Worm (Caenorhabditis elegans) whole organism, L2 larva: Measurements from ENCODE around the gene eef-1B.1.

Experiments
- C34F6.9 ChIP-seq: fragments of 150-350 bp; optimal IDR thresholded peaks from 2 replicates; lab custom pipeline; 2014; ENCODE audit warnings: missing biosample characterization, missing genetic modification characterization
- F13H6.1 ChIP-seq: sonication (generic microtip); optimal IDR thresholded peaks from 2 replicates; lab custom pipeline; 2016; ENCODE audit warnings: missing genetic modification characterization, missing compliant biosample characterization
- R02D3.7 ChIP-seq: fragments of 150-350 bp; optimal IDR thresholded peaks from 2 replicates; lab custom pipeline; 2014; ENCODE audit warnings: missing biosample characterization, missing genetic modification characterization
- Y55F3AM.14 ChIP-seq: fragments of 200-800 bp; sonication (Bioruptor generic); optimal IDR thresholded peaks from 2 replicates; lab custom pipeline; 2018; ENCODE audit warnings: mild to moderate bottlenecking, missing genetic modification characterization, missing compliant biosample characterization
- alr-1 ChIP-seq: fragments of 150-350 bp; optimal IDR thresholded peaks from 2 replicates; lab custom pipeline; 2014; ENCODE audit warnings: missing biosample characterization, missing genetic modification characterization
- ama-1 ChIP-seq: fragments of 150-350 bp; optimal IDR thresholded peaks from 2 replicates; lab custom pipeline; 2018; ENCODE audit warnings: inconsistent platforms
- blmp-1 ChIP-seq: sonication (generic microtip); optimal IDR thresholded peaks from 2 replicates; lab custom pipeline; 2017; ENCODE audit warnings: missing genetic modification characterization, mild to moderate bottlenecking, missing compliant biosample characterization, antibody characterized with exemption, moderate library complexity; ENCODE audit not compliant: insufficient read depth
- ceh-16 ChIP-seq: fragments of 150-350 bp; optimal IDR thresholded peaks from 2 replicates; lab custom pipeline; 2014; ENCODE audit warnings: missing biosample characterization, missing genetic modification characterization
- dmd-4 ChIP-seq: sonication (generic microtip); optimal IDR thresholded peaks from 2 replicates; lab custom pipeline; 2017; ENCODE audit warnings: missing biosample characterization, missing genetic modification characterization
- elt-1 ChIP-seq: fragments of 150-350 bp; optimal IDR thresholded peaks from 2 replicates; lab custom pipeline; 2014; ENCODE audit warnings: missing biosample characterization, missing genetic modification characterization
- elt-3 ChIP-seq: sonication (generic microtip); optimal IDR thresholded peaks from 2 replicates; lab custom pipeline; 2017; ENCODE audit warnings: missing biosample characterization, missing genetic modification characterization
- fos-1 ChIP-seq: fragments of 150-350 bp; optimal IDR thresholded peaks from 2 replicates; lab custom pipeline; 2014; ENCODE audit warnings: missing biosample characterization, missing genetic modification characterization
- gmeb-1 ChIP-seq: fragments of 150-350 bp; optimal IDR thresholded peaks from 2 replicates; lab custom pipeline; 2014; ENCODE audit warnings: missing biosample characterization, missing genetic modification characterization
- lin-11 ChIP-seq: fragments of 150-350 bp; sonication (generic microtip); optimal IDR thresholded peaks from 2 replicates; lab custom pipeline; 2014; ENCODE audit warnings: missing biosample characterization, missing genetic modification characterization, inconsistent platforms, mixed read lengths
- lin-39 ChIP-seq: fragments of 150-350 bp; optimal IDR thresholded peaks from 2 replicates; lab custom pipeline; 2014; ENCODE audit warnings: missing biosample characterization, missing genetic modification reagents, missing genetic modification characterization
- lsy-2 ChIP-seq, 2 experiments: fragments of 150-350 bp in 1 of 2; sonication (generic microtip) in 1 of 2; optimal IDR thresholded peaks; 2 replicates each; lab custom pipeline; 2014 to 2017; ENCODE audit warnings: missing biosample characterization in 2 of 2, missing genetic modification characterization in 2 of 2
- mab-5 ChIP-seq: fragments of 150-350 bp; optimal IDR thresholded peaks from 2 replicates; lab custom pipeline; 2014; ENCODE audit warnings: missing biosample characterization, missing genetic modification characterization
- nhr-11 ChIP-seq: fragments of 150-350 bp; optimal IDR thresholded peaks from 2 replicates; lab custom pipeline; 2014; ENCODE audit warnings: missing biosample characterization, missing genetic modification characterization
- nhr-12 ChIP-seq: fragments of 150-350 bp; optimal IDR thresholded peaks from 2 replicates; lab custom pipeline; 2014; ENCODE audit warnings: missing biosample characterization, missing genetic modification characterization
- nhr-129 ChIP-seq: fragments of 150-350 bp; optimal IDR thresholded peaks from 2 replicates; lab custom pipeline; 2014; ENCODE audit warnings: missing biosample characterization, missing genetic modification characterization
- nhr-21 ChIP-seq: fragments of 150-350 bp; optimal IDR thresholded peaks from 2 replicates; lab custom pipeline; 2014; ENCODE audit warnings: missing biosample characterization, missing genetic modification characterization
- nhr-23 ChIP-seq: fragments of 150-350 bp; optimal IDR thresholded peaks from 2 replicates; lab custom pipeline; 2014; ENCODE audit warnings: missing biosample characterization, missing genetic modification reagents, missing genetic modification characterization
- nhr-25 ChIP-seq: fragments of 150-350 bp; sonication (generic microtip); optimal IDR thresholded peaks from 3 replicates; lab custom pipeline; 2014; ENCODE audit warnings: missing biosample characterization, missing genetic modification characterization
- nhr-6 ChIP-seq: fragments of 150-350 bp; optimal IDR thresholded peaks from 2 replicates; lab custom pipeline; 2014; ENCODE audit warnings: missing biosample characterization, missing genetic modification characterization
- nhr-77 ChIP-seq: fragments of 150-350 bp; optimal IDR thresholded peaks from 2 replicates; lab custom pipeline; 2014; ENCODE audit warnings: missing biosample characterization, missing genetic modification characterization
- peb-1 ChIP-seq: fragments of 150-350 bp; optimal IDR thresholded peaks from 2 replicates; lab custom pipeline; 2014; ENCODE audit warnings: missing biosample characterization, missing genetic modification characterization
- sem-4 ChIP-seq: fragments of 150-350 bp; optimal IDR thresholded peaks from 2 replicates; lab custom pipeline; 2014; ENCODE audit warnings: missing biosample characterization, missing genetic modification reagents, missing genetic modification characterization
- skn-1 ChIP-seq: sonication (generic microtip); optimal IDR thresholded peaks from 2 replicates; lab custom pipeline; 2017; ENCODE audit warnings: missing biosample characterization, missing genetic modification characterization
- sma-3 ChIP-seq: sonication (generic microtip); optimal IDR thresholded peaks from 2 replicates; lab custom pipeline; 2016; ENCODE audit warnings: missing genetic modification reagents, missing genetic modification characterization, missing compliant biosample characterization
- sma-9 ChIP-seq, 2 experiments: fragments of 150-350 bp in 1 of 2; sonication (generic microtip) in 1 of 2; optimal IDR thresholded peaks; 2 replicates each; lab custom pipeline; 2014 to 2016; ENCODE audit warnings: missing genetic modification characterization in 2 of 2, mild to moderate bottlenecking in 1 of 2, missing biosample characterization in 1 of 2, missing compliant biosample characterization in 1 of 2, missing genetic modification reagents in 1 of 2, moderate library complexity in 1 of 2
- snpc-4 ChIP-seq: fragments of 150-350 bp; optimal IDR thresholded peaks from 2 replicates; lab custom pipeline; 2014; ENCODE audit warnings: missing biosample characterization, missing genetic modification characterization
- unc-39 ChIP-seq: fragments of 150-350 bp; optimal IDR thresholded peaks from 2 replicates; lab custom pipeline; 2014; ENCODE audit warnings: missing biosample characterization, missing genetic modification characterization
- unc-55 ChIP-seq: fragments of 150-350 bp; sonication (generic microtip); optimal IDR thresholded peaks from 3 replicates; lab custom pipeline; 2014; ENCODE audit warnings: missing biosample characterization, missing genetic modification reagents, missing genetic modification characterization
- unc-62 ChIP-seq: fragments of 150-350 bp; optimal IDR thresholded peaks from 2 replicates; lab custom pipeline; 2014; ENCODE audit warnings: missing biosample characterization, missing genetic modification reagents, missing genetic modification characterization
- ztf-1 ChIP-seq: fragments of 200-800 bp; sonication (Bioruptor generic); conservative IDR thresholded peaks from 2 replicates; pipeline ENCODE4 v1.3.6; 2022; ENCODE audit warnings: missing genetic modification characterization, missing compliant biosample characterization
- ztf-11 ChIP-seq: sonication (generic microtip); optimal IDR thresholded peaks from 2 replicates; lab custom pipeline; 2017; ENCODE audit warnings: missing biosample characterization, missing genetic modification characterization
- ztf-4 ChIP-seq: fragments of 150-350 bp; optimal IDR thresholded peaks from 2 replicates; lab custom pipeline; 2014; ENCODE audit warnings: missing biosample characterization, missing genetic modification characterization

Gene eef-1B.1

DNA sequence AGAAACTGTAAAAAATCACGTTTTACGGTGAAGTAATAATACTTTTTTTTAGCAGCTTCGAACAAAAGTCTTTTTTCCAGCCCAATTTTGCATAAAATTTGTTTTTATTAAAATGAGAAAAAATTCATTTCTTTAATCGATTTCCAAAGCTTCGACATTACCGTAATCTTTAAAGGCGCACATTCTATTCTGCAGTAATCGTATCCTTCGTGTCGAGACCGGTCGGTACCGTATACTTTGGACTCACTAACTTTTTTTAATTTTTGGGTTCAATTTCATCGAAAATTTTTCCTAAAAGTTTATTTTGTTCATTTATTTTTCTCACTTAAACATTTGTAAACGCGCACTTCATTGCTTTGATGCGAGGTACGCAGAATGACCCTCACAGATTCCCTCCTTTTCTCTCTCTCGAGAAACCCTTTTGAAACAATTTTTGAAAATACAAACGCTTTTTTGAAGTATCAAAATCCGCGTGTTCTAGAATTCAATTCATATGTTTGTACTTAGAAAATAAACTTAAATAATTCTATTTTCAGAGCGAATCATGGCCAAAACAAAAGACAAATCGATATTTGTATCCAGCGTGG is 13.5 kb upstream of the eef-1B.1 start, which contains the start of gene hrpk-2:
TSS of gene hrpk-2 (plus strand) at position 537 of the 587 bp plus-strand sequence.
- TF ChIP-seq nhr-12 (tag; lab: Kevin White, UChicago) (no peak), unc-55 (GFP tag; lab: Kevin White, UChicago) (no peak), blmp-1 (tag; lab: Kevin White, UChicago) (no peak), alr-1 (tag; lab: Kevin White, UChicago) (no peak), lin-39 (tag; lab: Kevin White, UChicago) (no peak), lin-11 (tag; lab: Kevin White, UChicago) (no peak), ama-1 (lab: Kevin White, UChicago) (no peak), sma-9 (GFP tag; optimal IDR thresholded peaks at IDR 0.05; lab: Kevin White, UChicago) (no peak), sma-9 (tag; optimal IDR thresholded peaks at IDR 0.05; lab: Kevin White, UChicago) (no peak), unc-62 (no peak), ztf-4 (tag; lab: Kevin White, UChicago) (no peak), peb-1 (tag; lab: Kevin White, UChicago) (no peak), Y55F3AM.14 (GFP tag; lab: Kevin White, UChicago) (no peak)
- TF ChIP-seq, all 48 proteins: peak for 0

ce11 chrIII:7981938-7982337 is 8.8 kb upstream of the eef-1B.1 start:
- TF ChIP-seq nhr-129 (no peak), blmp-1 (tag; lab: Kevin White, UChicago) (no peak), skn-1 (tag; lab: Kevin White, UChicago) (no peak), C34F6.9 (tag; lab: Kevin White, UChicago) (no peak), ceh-16 (tag; lab: Kevin White, UChicago) (no peak), dmd-4 (tag; lab: Kevin White, UChicago) (no peak), nhr-12 (tag; lab: Kevin White, UChicago) (no peak), sma-9 (GFP tag; optimal IDR thresholded peaks at IDR 0.05; lab: Kevin White, UChicago) (no peak), sma-9 (tag; optimal IDR thresholded peaks at IDR 0.05; lab: Kevin White, UChicago) (no peak), ztf-4 (tag; lab: Kevin White, UChicago) (no peak), elt-1 (tag; lab: Kevin White, UChicago) (no peak), R02D3.7 (tag; lab: Kevin White, UChicago) (no peak), mab-5 (tag; lab: Kevin White, UChicago) (no peak), nhr-6 (no peak), ztf-1 (GFP tag; lab: Robert Waterston, UW) (no peak), lin-39 (tag; lab: Kevin White, UChicago) (no peak), nhr-21 (tag; lab: Kevin White, UChicago) (no peak), lsy-2 (tag; optimal IDR thresholded peaks at IDR 0.05; lab: Kevin White, UChicago) (no peak), unc-39 (tag; lab: Kevin White, UChicago) (no peak), elt-3 (tag; lab: Kevin White, UChicago) (no peak)

ce11 chrIII:7981233-7981632 is 8.0 kb upstream of the eef-1B.1 start:
- no peak for TF ChIP-seq F13H6.1 (tag; lab: Kevin White, UChicago)
- TF ChIP-seq nhr-77 (tag; lab: Kevin White, UChicago), result no peak
- no peak for TF ChIP-seq nhr-25 (tag; lab: Kevin White, UChicago)
- no peak for TF ChIP-seq sma-9 (GFP tag; optimal IDR thresholded peaks at IDR 0.05; lab: Kevin White, UChicago)
- TF ChIP-seq sma-9 (tag; optimal IDR thresholded peaks at IDR 0.05; lab: Kevin White, UChicago), result no peak
- no peak for TF ChIP-seq ceh-16 (tag; lab: Kevin White, UChicago)
- TF ChIP-seq gmeb-1, result no peak
- no peak for TF ChIP-seq Y55F3AM.14 (GFP tag; lab: Kevin White, UChicago)
- TF ChIP-seq sma-3, result no peak
- no peak for TF ChIP-seq R02D3.7 (tag; lab: Kevin White, UChicago)

DNA sequence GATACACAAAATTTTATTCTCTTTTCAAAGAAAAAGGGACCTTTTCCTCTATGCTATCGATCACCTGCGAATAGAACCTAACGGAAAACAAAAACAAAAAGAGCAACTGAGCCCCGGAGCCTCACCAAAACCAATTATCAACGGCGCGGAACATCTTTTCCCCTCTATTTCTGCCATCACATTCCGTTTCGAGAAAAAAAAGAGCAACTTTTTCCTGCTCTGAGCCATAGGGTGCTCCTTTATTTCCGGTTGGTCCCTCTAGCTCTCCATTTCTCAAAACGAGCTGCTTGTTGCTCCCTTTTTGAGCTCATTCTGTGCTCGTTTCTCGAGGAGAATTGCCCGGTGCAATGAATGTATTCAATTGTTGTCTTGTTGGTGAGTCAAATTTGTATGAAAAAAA is 6.5 kb upstream of the eef-1B.1 start, which contains the start of gene clp-1:
TSS of gene clp-1 (plus strand) at position 301 of the 400 bp plus-strand sequence.
- TF ChIP-seq alr-1 (tag; lab: Kevin White, UChicago) (no peak), nhr-23 (tag; lab: Kevin White, UChicago) (no peak), F13H6.1 (tag; lab: Kevin White, UChicago) (no peak), R02D3.7 (tag; lab: Kevin White, UChicago) (no peak), sma-9 (GFP tag; optimal IDR thresholded peaks at IDR 0.05; lab: Kevin White, UChicago) (no peak), sma-9 (tag; optimal IDR thresholded peaks at IDR 0.05; lab: Kevin White, UChicago) (no peak), nhr-21 (tag; lab: Kevin White, UChicago) (no peak), mab-5 (tag; lab: Kevin White, UChicago) (no peak), nhr-11 (tag; lab: Kevin White, UChicago) (no peak), blmp-1 (tag; lab: Kevin White, UChicago) (no peak), fos-1 (tag; lab: Kevin White, UChicago) (no peak), ama-1 (lab: Kevin White, UChicago) (no peak), C34F6.9 (tag; lab: Kevin White, UChicago) (no peak), snpc-4 (no peak), ceh-16 (tag; lab: Kevin White, UChicago) (no peak), gmeb-1 (no peak), sem-4 (tag; lab: Kevin White, UChicago) (no peak), unc-55 (GFP tag; lab: Kevin White, UChicago) (no peak), ztf-11 (tag; lab: Kevin White, UChicago) (no peak)
